Fruit fly (Drosophila melanogaster): ENCODE results near the gene CG5715.
A peak's percentile ranks its signal among the peaks of the same experiment; 100 is the strongest.

The CG5715 gene

DNA sequence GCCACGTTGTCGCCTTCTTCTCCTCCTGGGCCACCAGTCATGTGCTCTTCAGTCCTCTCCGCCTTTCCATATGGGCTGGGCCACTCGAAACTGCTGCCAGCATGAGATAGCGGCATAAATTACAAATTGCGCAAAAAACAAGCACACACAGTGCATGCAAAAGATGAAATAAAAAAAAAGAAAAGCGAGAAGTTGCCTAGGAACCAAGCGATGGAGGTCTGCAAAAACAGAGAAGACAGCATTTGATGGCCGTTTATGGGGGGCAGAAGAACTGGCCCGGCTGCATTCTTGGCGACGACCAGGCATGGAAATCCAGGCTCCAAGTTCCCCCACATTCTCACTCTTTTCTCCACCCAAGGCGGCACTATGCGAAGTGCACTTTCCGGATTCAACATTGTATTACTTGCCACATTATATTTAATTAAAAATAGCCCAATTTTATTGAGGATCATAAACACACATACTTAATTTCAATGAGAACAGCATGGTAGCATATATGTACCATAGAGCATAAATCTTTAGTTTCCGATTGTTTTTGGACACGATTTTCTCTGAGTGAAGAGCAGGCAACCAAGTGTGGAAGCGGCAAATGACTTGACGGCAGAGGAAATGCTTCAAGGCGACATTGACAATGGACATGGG is 32.7 kb downstream of the CG5715 start:
- TF ChIP-seq CG34367 (tag; optimal IDR thresholded peaks at IDR 0.05) (peak; percentile 45), CG8301 (tag; optimal IDR thresholded peaks at IDR 0.05) (peak; percentile 79), Pif1A (GFP tag; optimal IDR thresholded peaks at IDR 0.05) (peak; percentile 69), CG32121 (GFP tag; IDR thresholded peaks at IDR 0.05) (no peak), Ets98B (GFP tag; IDR thresholded peaks at IDR 0.05) (peak; percentile 19; the same call in 1 of the 2 replicates), CG14655 (GFP tag; optimal IDR thresholded peaks at IDR 0.05) (peak; percentile 87), rn (GFP tag; IDR thresholded peaks at IDR 0.05) (no peak), gl (tag; optimal IDR thresholded peaks at IDR 0.05) (peak; percentile 9), CG17806 (tag; optimal IDR thresholded peaks at IDR 0.05) (peak; percentile 73), CG10348 (GFP tag; IDR thresholded peaks at IDR 0.05) (no peak), CG15710 (tag; optimal IDR thresholded peaks at IDR 0.05) (peak; percentile 54), CG8159 (tag; optimal IDR thresholded peaks at IDR 0.05) (peak; percentile 59), CG12605 (GFP tag; IDR thresholded peaks at IDR 0.05) (no peak), D1 (tag; optimal IDR thresholded peaks at IDR 0.05) (peak; percentile 44), Snoo (tag; optimal IDR thresholded peaks at IDR 0.05) (no peak), fd96Ca (GFP tag; IDR thresholded peaks at IDR 0.05) (0 out of 3 replicates have a peak, but pooled peaks have one; percentile 32), CG4496 (GFP tag; IDR thresholded peaks at IDR 0.05) (peak; percentile 18; the same call in 2 of the 3 replicates), Pif1B (GFP tag; optimal IDR thresholded peaks at IDR 0.05) (peak; percentile 76), CG13204 (GFP tag; optimal IDR thresholded peaks at IDR 0.05) (peak; percentile 45), EcR (GFP tag; optimal IDR thresholded peaks at IDR 0.05) (peak; percentile 7), CG9948 (tag; optimal IDR thresholded peaks at IDR 0.05) (peak; percentile 75)

DNA sequence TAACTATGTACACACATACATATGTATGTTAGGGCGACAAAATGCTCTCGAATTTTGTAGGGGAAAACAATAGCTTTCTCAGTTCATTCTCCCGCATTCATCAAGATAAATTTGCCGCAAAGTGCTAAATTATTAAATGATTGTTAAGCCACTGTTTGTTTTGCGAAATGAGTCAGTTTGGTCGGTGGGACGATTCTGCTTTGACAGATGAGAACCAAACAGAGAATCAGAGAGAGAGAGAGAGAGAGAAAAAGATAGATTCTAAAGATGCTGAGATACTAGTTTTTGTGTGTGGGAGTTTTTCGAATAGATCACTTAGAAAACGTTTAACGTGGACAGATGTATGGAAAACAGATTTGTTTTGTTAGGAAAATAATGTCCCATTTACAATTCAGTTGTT is 33.8 kb downstream of the CG5715 start:
- TF ChIP-seq rn (GFP tag; IDR thresholded peaks at IDR 0.05), result no peak
- TF ChIP-seq CG8159 (tag; optimal IDR thresholded peaks at IDR 0.05), result no peak
- no peak for TF ChIP-seq CG14655 (GFP tag; optimal IDR thresholded peaks at IDR 0.05)
- TF ChIP-seq Ets98B (GFP tag; IDR thresholded peaks at IDR 0.05), result no peak
- no peak for TF ChIP-seq CG32121 (GFP tag; IDR thresholded peaks at IDR 0.05)
- no peak for TF ChIP-seq Snoo (tag; optimal IDR thresholded peaks at IDR 0.05)
- TF ChIP-seq CG9948 (tag; optimal IDR thresholded peaks at IDR 0.05), result no peak
- TF ChIP-seq D1 (tag; optimal IDR thresholded peaks at IDR 0.05), result no peak
- no peak for TF ChIP-seq CG10348 (GFP tag; IDR thresholded peaks at IDR 0.05)
- no peak for TF ChIP-seq gl (tag; optimal IDR thresholded peaks at IDR 0.05)
- TF ChIP-seq Pif1B (GFP tag; optimal IDR thresholded peaks at IDR 0.05), result no peak
- no peak for TF ChIP-seq EcR (GFP tag; optimal IDR thresholded peaks at IDR 0.05)
- TF ChIP-seq Pif1A (GFP tag; optimal IDR thresholded peaks at IDR 0.05), result no peak
- TF ChIP-seq CG13204 (GFP tag; optimal IDR thresholded peaks at IDR 0.05), result no peak

DNA sequence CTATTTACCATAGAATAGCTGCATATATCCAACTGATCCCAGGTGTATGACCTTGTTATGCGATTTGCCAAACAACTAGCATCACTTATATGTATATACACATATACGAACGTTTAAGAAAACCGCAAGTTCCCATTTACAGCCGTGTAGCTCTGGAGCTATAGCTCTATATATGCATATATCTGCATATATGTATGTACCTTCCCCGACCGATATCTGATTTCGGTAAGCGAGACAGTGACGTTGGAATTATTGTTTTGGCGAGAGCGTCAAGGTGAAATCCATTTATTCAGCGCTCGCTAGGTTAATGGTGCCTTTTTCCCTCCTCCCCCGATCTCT is 34.2 kb downstream of the CG5715 start:
- TF ChIP-seq CG4496 (GFP tag; IDR thresholded peaks at IDR 0.05), result no peak
- no peak for TF ChIP-seq CG9948 (tag; optimal IDR thresholded peaks at IDR 0.05)
- no peak for TF ChIP-seq CG17806 (tag; optimal IDR thresholded peaks at IDR 0.05)

DNA sequence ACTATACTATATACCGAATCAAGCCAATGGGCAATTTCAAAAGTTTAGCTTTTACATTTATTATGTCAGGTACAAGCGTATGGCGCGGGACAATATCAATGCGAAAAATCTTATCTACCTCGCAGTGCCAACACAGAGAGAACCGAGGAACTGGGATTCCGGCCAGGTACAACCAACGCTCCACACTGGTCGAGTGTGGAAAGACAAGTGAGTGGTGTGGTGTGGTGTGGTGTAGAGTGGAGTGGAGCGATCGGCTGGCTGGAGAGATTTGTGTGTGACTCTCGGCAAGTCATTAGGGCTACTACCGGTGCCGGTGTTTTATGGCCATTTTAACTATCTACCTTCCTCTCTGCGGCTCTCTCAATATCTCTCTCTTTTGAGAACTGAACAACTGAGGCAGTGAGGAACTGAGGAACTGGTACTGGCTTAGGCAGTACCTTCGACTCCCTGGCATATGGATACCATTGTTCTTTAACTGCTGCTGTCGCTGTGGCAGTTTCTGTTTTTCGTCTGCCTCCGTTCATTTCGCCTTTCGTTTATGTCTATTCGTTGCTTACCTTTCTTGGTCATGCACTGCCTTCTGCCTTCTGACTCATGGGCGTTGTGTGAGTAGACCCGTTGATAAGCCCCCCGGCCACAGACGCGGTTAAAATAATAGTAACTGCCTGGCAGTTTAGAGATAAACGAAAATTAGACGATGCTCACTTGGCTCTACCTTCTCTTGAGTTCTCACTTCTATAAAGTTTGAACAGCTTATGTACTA is 34.7 kb downstream of the CG5715 start:
- TF ChIP-seq fd96Ca (GFP tag; IDR thresholded peaks at IDR 0.05) (peak; percentile 94), CG4496 (GFP tag; IDR thresholded peaks at IDR 0.05) (peak; percentile 96), D1 (tag; optimal IDR thresholded peaks at IDR 0.05) (no peak), Pif1B (GFP tag; optimal IDR thresholded peaks at IDR 0.05) (peak; percentile 93), CG15710 (tag; optimal IDR thresholded peaks at IDR 0.05) (peak; percentile 98), CG13204 (GFP tag; optimal IDR thresholded peaks at IDR 0.05) (peak; percentile 92), CG12605 (GFP tag; IDR thresholded peaks at IDR 0.05) (peak; percentile 88), CG8159 (tag; optimal IDR thresholded peaks at IDR 0.05) (peak; percentile 97), CG14655 (GFP tag; optimal IDR thresholded peaks at IDR 0.05) (no peak), Pif1A (GFP tag; optimal IDR thresholded peaks at IDR 0.05) (peak; percentile 95), CG17806 (tag; optimal IDR thresholded peaks at IDR 0.05) (peak; percentile 96), Ets98B (GFP tag; IDR thresholded peaks at IDR 0.05) (peak; percentile 88), CG34367 (tag; optimal IDR thresholded peaks at IDR 0.05) (peak; percentile 97), gl (tag; optimal IDR thresholded peaks at IDR 0.05) (peak; percentile 96), CG9948 (tag; optimal IDR thresholded peaks at IDR 0.05) (peak; percentile 96), Snoo (tag; optimal IDR thresholded peaks at IDR 0.05) (peak; percentile 93), EcR (GFP tag; optimal IDR thresholded peaks at IDR 0.05) (peak; percentile 75), rn (GFP tag; IDR thresholded peaks at IDR 0.05) (peak; percentile 63; the same call in 1 of the 2 replicates), CG8301 (tag; optimal IDR thresholded peaks at IDR 0.05) (peak; percentile 89), CG10348 (GFP tag; IDR thresholded peaks at IDR 0.05) (peak; percentile 71), CG32121 (GFP tag; IDR thresholded peaks at IDR 0.05) (peak; percentile 80)

DNA sequence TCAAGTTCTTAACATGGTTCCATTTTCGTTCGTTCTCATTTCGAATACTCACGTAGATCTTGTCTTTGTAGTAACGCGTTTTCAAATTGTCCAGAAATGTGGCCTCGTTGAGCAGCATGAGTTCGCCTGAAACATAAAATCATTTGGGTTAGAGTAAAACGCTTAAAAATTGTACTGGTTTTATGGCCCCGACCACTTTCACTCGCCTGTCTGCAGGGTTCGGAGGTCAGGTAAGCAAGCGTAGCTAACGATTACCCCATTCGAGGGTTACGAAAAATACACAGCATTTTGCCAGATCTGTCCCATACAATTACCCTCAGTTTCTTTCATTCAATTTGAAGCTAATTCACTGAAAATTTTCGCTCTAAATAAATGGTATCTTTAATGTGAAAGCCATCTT is 35.9 kb downstream of the CG5715 start:
- TF ChIP-seq CG12605 (GFP tag; IDR thresholded peaks at IDR 0.05) (no peak), gl (tag; optimal IDR thresholded peaks at IDR 0.05) (no peak), Pif1A (GFP tag; optimal IDR thresholded peaks at IDR 0.05) (no peak), CG34367 (tag; optimal IDR thresholded peaks at IDR 0.05) (no peak), EcR (GFP tag; optimal IDR thresholded peaks at IDR 0.05) (no peak), CG8159 (tag; optimal IDR thresholded peaks at IDR 0.05) (no peak), CG13204 (GFP tag; optimal IDR thresholded peaks at IDR 0.05) (no peak), Ets98B (GFP tag; IDR thresholded peaks at IDR 0.05) (no peak), CG4496 (GFP tag; IDR thresholded peaks at IDR 0.05) (no peak), CG15710 (tag; optimal IDR thresholded peaks at IDR 0.05) (no peak), D1 (tag; optimal IDR thresholded peaks at IDR 0.05) (no peak), CG32121 (GFP tag; IDR thresholded peaks at IDR 0.05) (no peak), fd96Ca (GFP tag; IDR thresholded peaks at IDR 0.05) (no peak), CG10348 (GFP tag; IDR thresholded peaks at IDR 0.05) (no peak), CG14655 (GFP tag; optimal IDR thresholded peaks at IDR 0.05) (no peak), CG8301 (tag; optimal IDR thresholded peaks at IDR 0.05) (no peak), CG9948 (tag; optimal IDR thresholded peaks at IDR 0.05) (no peak), Pif1B (GFP tag; optimal IDR thresholded peaks at IDR 0.05) (no peak), CG17806 (tag; optimal IDR thresholded peaks at IDR 0.05) (no peak), rn (GFP tag; IDR thresholded peaks at IDR 0.05) (no peak)
